Worm (Caenorhabditis elegans) whole organism, young adult: ENCODE results near the gene F49E12.7.

Experiments used
- B0336.3 ChIP-seq: fragments of 200-800 bp; sonication (Bioruptor generic); IDR thresholded peaks from 2 replicates; pipeline ENCODE4 v1.3.6; 2022; ENCODE audit warnings: missing genetic modification characterization, missing compliant biosample characterization
- F10E7.11 ChIP-seq: sonication (generic microtip); optimal IDR thresholded peaks from 2 replicates; lab custom pipeline; 2017; ENCODE audit warnings: mild to moderate bottlenecking, missing genetic modification characterization, moderate library complexity, missing compliant biosample characterization
- Y53G8AR.9 ChIP-seq: fragments of 200-800 bp; sonication (Bioruptor generic); conservative IDR thresholded peaks from 2 replicates; pipeline ENCODE4 v1.3.6; 2022; ENCODE audit warnings: missing genetic modification reagents, missing genetic modification characterization, missing compliant biosample characterization
- akir-1 ChIP-seq: fragments of 200-800 bp; sonication (Bioruptor generic); optimal IDR thresholded peaks from 2 replicates; lab custom pipeline; 2018; ENCODE audit warnings: mild to moderate bottlenecking, missing genetic modification characterization, moderate library complexity, missing compliant biosample characterization
- cebp-2 ChIP-seq: fragments of 200-800 bp; sonication (Bioruptor generic); IDR thresholded peaks from 2 replicates; pipeline ENCODE4 v1.3.6; 2022; ENCODE audit warnings: missing genetic modification characterization, missing compliant biosample characterization
- ceh-40 ChIP-seq: fragments of 200-800 bp; sonication (Bioruptor generic); IDR thresholded peaks from 2 replicates; pipeline ENCODE4 v1.3.6; 2022; ENCODE audit warnings: missing genetic modification characterization, missing compliant biosample characterization
- ets-4 ChIP-seq: fragments of 200-800 bp; sonication (Bioruptor generic); optimal IDR thresholded peaks from 2 replicates; lab custom pipeline; 2018; ENCODE audit warnings: mild to moderate bottlenecking, missing genetic modification characterization, missing compliant biosample characterization
- pha-4 ChIP-seq: fragments of 150-350 bp; sonication (generic microtip); optimal IDR thresholded peaks from 2 replicates; lab custom pipeline; 2014; ENCODE audit warnings: missing biosample characterization, missing genetic modification reagents, missing genetic modification characterization
- sdz-38 ChIP-seq: sonication (generic microtip); optimal IDR thresholded peaks from 2 replicates; lab custom pipeline; 2016; ENCODE audit warnings: missing genotype, missing genetic modification characterization, missing compliant biosample characterization
- snpc-4 ChIP-seq, 5 experiments: fragments of 150-350 bp in 1 of 5; sonication (generic microtip) in 4 of 5; optimal IDR thresholded peaks; 2 replicates each; lab custom pipeline; 2014 to 2018; ENCODE audit warnings: missing genetic modification characterization in 5 of 5, missing biosample characterization in 3 of 5, antibody characterized with exemption in 2 of 5, mild to moderate bottlenecking in 2 of 5, missing compliant biosample characterization in 2 of 5, missing genotype in 2 of 5, moderate library complexity in 2 of 5, missing genetic modification reagents in 1 of 5

ce11 chrII:8412935-8413334, 17.0 kb upstream of the F49E12.7 start:
- no peak for TF ChIP-seq pha-4 (tag; lab: Kevin White, UChicago)
- TF ChIP-seq cebp-2 = no peak
- no peak for TF ChIP-seq snpc-4 (GFP tag; optimal IDR thresholded peaks at IDR 0.05; lab: Kevin White, UChicago)
- no peak for TF ChIP-seq snpc-4 (tag; optimal IDR thresholded peaks at IDR 0.05; lab: Kevin White, UChicago)
- no peak for TF ChIP-seq sdz-38 (tag; lab: Kevin White, UChicago)
- TF ChIP-seq ets-4 = no peak
- no peak for TF ChIP-seq Y53G8AR.9 (GFP tag; lab: Robert Waterston, UW)
- TF ChIP-seq B0336.3 (GFP tag; lab: Robert Waterston, UW) = no peak
- TF ChIP-seq ceh-40 (GFP tag; lab: Robert Waterston, UW) = no peak
- no peak for TF ChIP-seq akir-1
- no peak for TF ChIP-seq F10E7.11
